Worm (Caenorhabditis elegans) whole organism, L3 larva: ENCODE results near the gene bed-2.

Experiments used
- ama-1 ChIP-seq: fragments of 150-350 bp; optimal IDR thresholded peaks from 2 replicates; lab custom pipeline; 2018
- elt-2 ChIP-seq: sonication (generic microtip); optimal IDR thresholded peaks from 2 replicates; lab custom pipeline; 2016; ENCODE audit warnings: missing genetic modification reagents, mild to moderate bottlenecking, missing genetic modification characterization, missing compliant biosample characterization
- fos-1 ChIP-seq: fragments of 150-350 bp; optimal IDR thresholded peaks from 2 replicates; lab custom pipeline; 2014; ENCODE audit warnings: missing biosample characterization, missing genetic modification characterization
- nhr-67 ChIP-seq: fragments of 150-350 bp; optimal IDR thresholded peaks from 2 replicates; lab custom pipeline; 2014; ENCODE audit warnings: missing biosample characterization, missing genetic modification characterization
- pqm-1 ChIP-seq: fragments of 150-350 bp; optimal IDR thresholded peaks from 2 replicates; lab custom pipeline; 2017; ENCODE audit warnings: missing biosample characterization, missing genetic modification characterization, inconsistent platforms
- tbx-2 ChIP-seq: sonication (generic microtip); optimal IDR thresholded peaks from 2 replicates; lab custom pipeline; 2016; ENCODE audit warnings: mild to moderate bottlenecking, missing genetic modification characterization, missing compliant biosample characterization
- unc-62 ChIP-seq: fragments of 150-350 bp; sonication (generic microtip); optimal IDR thresholded peaks from 4 replicates; lab custom pipeline; 2014; ENCODE audit warnings: missing biosample characterization, missing genetic modification reagents, missing genetic modification characterization

DNA sequence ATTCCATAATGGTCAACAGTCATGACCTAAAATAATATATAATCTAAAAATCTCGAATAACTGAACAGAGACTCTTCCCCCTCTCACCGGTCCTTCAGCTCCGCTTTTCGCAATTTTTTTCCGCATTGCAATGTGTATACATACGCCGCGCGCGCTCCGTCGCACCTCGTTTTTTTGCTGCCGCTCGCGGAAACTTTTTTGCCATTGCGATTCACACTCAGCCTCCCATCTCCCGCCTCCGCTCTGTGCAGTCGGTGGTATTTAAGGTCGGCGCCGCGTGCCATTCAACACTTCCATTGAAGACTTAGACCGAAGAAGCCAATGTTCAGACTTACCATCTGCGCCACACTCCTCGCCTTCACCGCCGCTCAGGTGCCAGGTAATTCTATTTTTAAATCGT is 43.7 kb downstream of the bed-2 start, which contains the start of gene idpc-1:
- TF ChIP-seq ama-1 (lab: Kevin White, UChicago) (no peak), nhr-67 (tag; lab: Kevin White, UChicago) (no peak), tbx-2 (tag; lab: Kevin White, UChicago) (no peak), elt-2 (tag; lab: Kevin White, UChicago) (no peak), unc-62 (GFP tag; lab: Kevin White, UChicago) (no peak), fos-1 (tag; lab: Kevin White, UChicago) (no peak), pqm-1 (tag; lab: Kevin White, UChicago) (no peak)
